Worm (Caenorhabditis elegans) whole organism, L1 larva: ENCODE data around the gene fntb-1.

Source experiments
- ama-1 ChIP-seq: fragments of 150-350 bp; optimal IDR thresholded peaks from 2 replicates; lab custom pipeline; 2014
- elt-2 ChIP-seq: sonication (generic microtip); optimal IDR thresholded peaks from 2 replicates; lab custom pipeline; 2016; ENCODE audit warnings: missing genetic modification characterization, mild to moderate bottlenecking, inconsistent platforms, missing compliant biosample characterization, missing genetic modification reagents
- ets-5 ChIP-seq: fragments of 200-800 bp; sonication (Bioruptor generic); IDR thresholded peaks from 2 replicates; pipeline ENCODE4 v1.3.6; 2022; ENCODE audit warnings: missing genetic modification characterization, missing compliant biosample characterization
- fkh-10 ChIP-seq: sonication (generic microtip); optimal IDR thresholded peaks from 2 replicates; lab custom pipeline; 2017; ENCODE audit warnings: missing biosample characterization, missing genetic modification reagents, missing genetic modification characterization
- lsy-2 ChIP-seq, 2 experiments: fragments of 150-350 bp; optimal IDR thresholded peaks; 2 replicates each; lab custom pipeline; 2014; ENCODE audit warnings: missing biosample characterization in 2 of 2, missing genetic modification characterization in 2 of 2
- mep-1 ChIP-seq: fragments of 150-350 bp; optimal IDR thresholded peaks from 2 replicates; lab custom pipeline; 2014; ENCODE audit warnings: missing biosample characterization, missing genetic modification characterization
- nhr-11 ChIP-seq: fragments of 150-350 bp; optimal IDR thresholded peaks from 2 replicates; lab custom pipeline; 2014; ENCODE audit warnings: missing biosample characterization, missing genetic modification characterization
- nhr-237 ChIP-seq: fragments of 150-350 bp; optimal IDR thresholded peaks from 2 replicates; lab custom pipeline; 2014; ENCODE audit warnings: missing biosample characterization, missing genetic modification characterization
- nhr-28 ChIP-seq: fragments of 150-350 bp; optimal IDR thresholded peaks from 2 replicates; lab custom pipeline; 2014; ENCODE audit warnings: missing biosample characterization, missing genetic modification characterization
- nhr-71 ChIP-seq: sonication (generic microtip); optimal IDR thresholded peaks from 2 replicates; lab custom pipeline; 2016; ENCODE audit warnings: mild to moderate bottlenecking, missing genetic modification characterization, moderate library complexity, missing compliant biosample characterization
- pqm-1 ChIP-seq: sonication (generic microtip); optimal IDR thresholded peaks from 3 replicates; lab custom pipeline; 2017; ENCODE audit warnings: missing biosample characterization, missing genetic modification characterization
- zip-4 ChIP-seq: fragments of 200-800 bp; sonication (Bioruptor generic); optimal IDR thresholded peaks from 2 replicates; lab custom pipeline; 2018; ENCODE audit warnings: mild to moderate bottlenecking, missing genetic modification characterization, moderate library complexity, missing compliant biosample characterization

ce11 chrV:14491097-14491496 is 43.6 kb downstream of the fntb-1 start:
- TF ChIP-seq mep-1 (tag; lab: Kevin White, UChicago) (no peak), nhr-11 (tag; lab: Kevin White, UChicago) (no peak), fkh-10 (no peak), nhr-71 (tag; lab: Kevin White, UChicago) (no peak), nhr-237 (tag; lab: Kevin White, UChicago) (no peak), lsy-2 (tag; optimal IDR thresholded peaks at IDR 0.05; lab: Kevin White, UChicago) (no peak), zip-4 (GFP tag; lab: Kevin White, UChicago) (no peak), ets-5 (GFP tag; lab: Robert Waterston, UW) (no peak), elt-2 (tag; lab: Kevin White, UChicago) (no peak), ama-1 (lab: Kevin White, UChicago) (no peak), pqm-1 (no peak), nhr-28 (no peak)
